Worm (Caenorhabditis elegans) whole organism, young adult: ENCODE data around the gene K02E2.6.

Experiments used
- B0035.1 ChIP-seq: sonication (generic microtip); optimal IDR thresholded peaks from 2 replicates; lab custom pipeline; 2016; ENCODE audit warnings: missing genetic modification characterization, mild to moderate bottlenecking, missing compliant biosample characterization, missing genotype, missing genetic modification reagents
- F57C9.4 ChIP-seq: sonication (generic microtip); optimal IDR thresholded peaks from 2 replicates; lab custom pipeline; 2017; ENCODE audit warnings: mild to moderate bottlenecking, missing genetic modification characterization, missing compliant biosample characterization
- Y95B8A.8 ChIP-seq: fragments of 200-800 bp; sonication (Bioruptor generic); IDR thresholded peaks from 2 replicates; pipeline ENCODE4 v1.3.6; 2022; ENCODE audit warnings: missing genetic modification reagents, missing genetic modification characterization, missing compliant biosample characterization
- ama-1 ChIP-seq, 3 experiments: fragments of 150-350 bp in 1 of 3; sonication (generic microtip) in 2 of 3; optimal IDR thresholded peaks; 2 replicates each; lab custom pipeline; 2014 to 2018; ENCODE audit warnings: missing biosample characterization in 2 of 3, missing genetic modification characterization in 2 of 3, missing genetic modification reagents in 2 of 3
- egl-18 ChIP-seq: fragments of 200-800 bp; sonication (Bioruptor generic); IDR thresholded peaks from 2 replicates; pipeline ENCODE4 v1.3.6; 2022; ENCODE audit warnings: missing genetic modification reagents, missing genetic modification characterization, missing compliant biosample characterization
- ets-4 ChIP-seq: fragments of 200-800 bp; sonication (Bioruptor generic); optimal IDR thresholded peaks from 2 replicates; lab custom pipeline; 2018; ENCODE audit warnings: mild to moderate bottlenecking, missing genetic modification characterization, missing compliant biosample characterization
- hrde-1 ChIP-seq: sonication (generic microtip); optimal IDR thresholded peaks from 2 replicates; lab custom pipeline; 2016; ENCODE audit warnings: missing genetic modification characterization, mild to moderate bottlenecking, missing compliant biosample characterization, moderate library complexity, missing genotype, missing genetic modification reagents, borderline replicate concordance
- lsy-27 ChIP-seq: sonication (generic microtip); optimal IDR thresholded peaks from 2 replicates; lab custom pipeline; 2017; ENCODE audit warnings: missing genetic modification characterization, mild to moderate bottlenecking, missing compliant biosample characterization, antibody characterized with exemption, missing genotype, borderline replicate concordance; ENCODE audit not compliant: insufficient read depth
- pha-4 ChIP-seq: fragments of 150-350 bp; sonication (generic microtip); optimal IDR thresholded peaks from 2 replicates; lab custom pipeline; 2014; ENCODE audit warnings: missing biosample characterization, missing genetic modification reagents, missing genetic modification characterization
- rec-8 ChIP-seq, 2 experiments: sonication (generic microtip); optimal IDR thresholded peaks; 2 replicates each; lab custom pipeline; 2016; ENCODE audit warnings: mild to moderate bottlenecking in 2 of 2, missing genetic modification characterization in 2 of 2, missing genetic modification reagents in 2 of 2, missing genotype in 2 of 2, missing biosample characterization in 1 of 2, missing compliant biosample characterization in 1 of 2, moderate library complexity in 1 of 2
- sea-2 ChIP-seq: fragments of 200-800 bp; sonication (Bioruptor generic); IDR thresholded peaks from 2 replicates; pipeline ENCODE4 v1.3.6; 2022; ENCODE audit warnings: missing genetic modification characterization, missing compliant biosample characterization
- somi-1 ChIP-seq: fragments of 200-800 bp; sonication (Bioruptor generic); optimal IDR thresholded peaks from 2 replicates; lab custom pipeline; 2018; ENCODE audit warnings: mild to moderate bottlenecking, missing genetic modification characterization, missing compliant biosample characterization
- tbp1 ChIP-seq: fragments of 200-800 bp; sonication (Bioruptor generic); optimal IDR thresholded peaks from 2 replicates; lab custom pipeline; 2018; ENCODE audit warnings: mild to moderate bottlenecking, missing genetic modification characterization, missing compliant biosample characterization
- ztf-22 ChIP-seq: fragments of 200-800 bp; sonication (Bioruptor generic); optimal IDR thresholded peaks from 2 replicates; lab custom pipeline; 2018; ENCODE audit warnings: mild to moderate bottlenecking, missing genetic modification characterization, moderate library complexity, missing compliant biosample characterization

DNA sequence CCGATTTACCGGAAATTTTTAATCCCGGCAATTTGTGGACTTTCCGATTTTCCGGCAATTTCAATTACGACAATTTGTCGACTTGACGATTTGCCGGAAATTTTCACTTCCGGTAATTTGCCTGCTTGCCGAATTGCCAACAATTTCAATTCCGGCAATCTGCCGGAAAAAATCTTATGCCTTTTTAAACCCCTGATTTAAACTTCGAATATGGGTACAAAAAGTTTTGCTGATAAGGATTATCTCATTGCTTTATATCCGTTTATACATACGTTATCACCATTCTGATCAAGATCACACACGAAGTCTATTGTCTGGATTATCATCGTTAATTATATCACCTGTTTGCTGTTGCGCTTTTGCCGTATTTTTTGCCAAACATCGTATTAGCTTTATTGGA, 23.9 kb upstream of the K02E2.6 start, which contains the start of gene grd-11:
- TF ChIP-seq ztf-22 (GFP tag; lab: Kevin White, UChicago) (no peak), pha-4 (tag; lab: Kevin White, UChicago) (no peak), egl-18 (no peak), sea-2 (GFP tag; lab: Robert Waterston, UW) (no peak), Y95B8A.8 (GFP tag; lab: Robert Waterston, UW) (no peak), tbp1 (no peak), ama-1 (optimal IDR thresholded peaks at IDR 0.05; lab: Kevin White, UChicago) (no peak), ama-1 (GFP tag; optimal IDR thresholded peaks at IDR 0.05; lab: Kevin White, UChicago) (no peak), B0035.1 (tag; lab: Kevin White, UChicago) (no peak), lsy-27 (tag; lab: Kevin White, UChicago) (no peak), hrde-1 (tag; lab: Kevin White, UChicago) (no peak), F57C9.4 (no peak), ets-4 (GFP tag; lab: Kevin White, UChicago) (no peak), rec-8 (tag; optimal IDR thresholded peaks at IDR 0.05; lab: Kevin White, UChicago) (no peak), somi-1 (GFP tag; lab: Kevin White, UChicago) (no peak)
